Fruit fly (Drosophila melanogaster) whole organism, prepupa: ENCODE measurements around the gene CG18281.

Experiments used
- Blimp-1 ChIP-seq: fragments of 200-800 bp; sonication (Bioruptor generic); optimal IDR thresholded peaks from 3 replicates; lab custom pipeline; 2017; ENCODE audit warnings: missing biosample characterization, missing genetic modification characterization, mild to moderate bottlenecking, moderate library complexity, missing genetic modification reagents
- CG11294 ChIP-seq: fragments of 200-800 bp; sonication (Bioruptor generic); IDR thresholded peaks from 2 replicates; pipeline ENCODE4 v1.3.6; 2022; ENCODE audit warnings: missing biosample characterization, missing genetic modification characterization
- CG11762 ChIP-seq: fragments of 200-800 bp; sonication (Bioruptor generic); optimal IDR thresholded peaks from 3 replicates; lab custom pipeline; 2016; ENCODE audit warnings: missing biosample characterization, missing genetic modification characterization; ENCODE audit not compliant: insufficient read depth
- CG11902 ChIP-seq: fragments of 200-800 bp; sonication (Bioruptor generic); optimal IDR thresholded peaks from 3 replicates; lab custom pipeline; 2016; ENCODE audit warnings: missing biosample characterization, missing genetic modification characterization
- CG1621 ChIP-seq: fragments of 200-800 bp; sonication (Bioruptor generic); optimal IDR thresholded peaks from 3 replicates; lab custom pipeline; 2018; ENCODE audit warnings: missing biosample characterization, mild to moderate bottlenecking, missing genetic modification characterization
- CG3032 ChIP-seq: fragments of 200-800 bp; optimal IDR thresholded peaks from 2 replicates; lab custom pipeline; 2019; ENCODE audit warnings: missing biosample characterization, mild to moderate bottlenecking, missing genetic modification characterization, moderate library complexity
- CG31627 ChIP-seq: fragments of 200-800 bp; sonication (Bioruptor generic); optimal IDR thresholded peaks from 3 replicates; lab custom pipeline; 2016; ENCODE audit warnings: missing biosample characterization, missing genetic modification characterization
- CG32006 ChIP-seq: fragments of 200-800 bp; sonication (Bioruptor generic); optimal IDR thresholded peaks from 3 replicates; lab custom pipeline; 2017; ENCODE audit warnings: missing biosample characterization, mild to moderate bottlenecking, missing genetic modification characterization
- CG3919 ChIP-seq: fragments of 200-800 bp; sonication (Bioruptor generic); optimal IDR thresholded peaks from 3 replicates; lab custom pipeline; 2016; ENCODE audit warnings: missing biosample characterization, missing genetic modification characterization
- CG6163 ChIP-seq: fragments of 200-800 bp; sonication (Bioruptor generic); IDR thresholded peaks from 3 replicates; pipeline ENCODE4 v1.3.6; 2022; ENCODE audit warnings: missing biosample characterization, missing genetic modification characterization
- CG6854 ChIP-seq: fragments of 200-800 bp; sonication (Bioruptor generic); optimal IDR thresholded peaks from 2 replicates; lab custom pipeline; 2017; ENCODE audit warnings: missing biosample characterization, mild to moderate bottlenecking, missing genetic modification characterization
- CG7368 ChIP-seq: fragments of 200-800 bp; sonication (Bioruptor generic); optimal IDR thresholded peaks from 3 replicates; lab custom pipeline; 2016; ENCODE audit warnings: missing biosample characterization, missing genetic modification characterization
- CG8319 ChIP-seq: fragments of 200-800 bp; sonication (Bioruptor generic); optimal IDR thresholded peaks from 3 replicates; lab custom pipeline; 2016; ENCODE audit warnings: missing biosample characterization, missing genetic modification characterization
- CG8632 ChIP-seq: fragments of 200-800 bp; sonication (Bioruptor generic); optimal IDR thresholded peaks from 3 replicates; lab custom pipeline; 2016; ENCODE audit warnings: missing biosample characterization, missing genetic modification characterization
- Eip78C ChIP-seq: fragments of 200-800 bp; sonication (Bioruptor generic); peaks from one replicate; lab custom pipeline; 2016; ENCODE audit warnings: missing biosample characterization, missing genetic modification characterization
- Eip93F ChIP-seq: fragments of 200-800 bp; sonication (Bioruptor generic); optimal IDR thresholded peaks from 2 replicates; lab custom pipeline; 2016; ENCODE audit warnings: missing biosample characterization, mild to moderate bottlenecking, missing genetic modification characterization
- Hr39 ChIP-seq: fragments of 200-800 bp; sonication (Bioruptor generic); optimal IDR thresholded peaks from 2 replicates; lab custom pipeline; 2016; ENCODE audit warnings: missing biosample characterization, missing genetic modification characterization
- Hr4 ChIP-seq: fragments of 200-800 bp; sonication (Bioruptor generic); optimal IDR thresholded peaks from 3 replicates; lab custom pipeline; 2016; ENCODE audit warnings: missing biosample characterization, missing genetic modification characterization
- Met ChIP-seq: fragments of 200-800 bp; sonication (Bioruptor generic); optimal IDR thresholded peaks from 3 replicates; lab custom pipeline; 2016; ENCODE audit warnings: missing biosample characterization, missing genetic modification characterization
- OdsH ChIP-seq: fragments of 200-800 bp; sonication (Bioruptor generic); optimal IDR thresholded peaks from 3 replicates; lab custom pipeline; 2016; ENCODE audit warnings: missing biosample characterization, missing genetic modification characterization
- Smox ChIP-seq: fragments of 200-800 bp; sonication (Bioruptor generic); optimal IDR thresholded peaks from 3 replicates; lab custom pipeline; 2016; ENCODE audit warnings: missing biosample characterization, missing genetic modification characterization
- Sox14 ChIP-seq: fragments of 200-800 bp; sonication (Bioruptor generic); optimal IDR thresholded peaks from 3 replicates; lab custom pipeline; 2016; ENCODE audit warnings: missing biosample characterization, missing genetic modification characterization
- Sox15 ChIP-seq: fragments of 200-800 bp; sonication (Bioruptor generic); optimal IDR thresholded peaks from 3 replicates; lab custom pipeline; 2016; ENCODE audit warnings: missing biosample characterization, missing genetic modification characterization
- acj6 ChIP-seq: fragments of 200-800 bp; sonication (Bioruptor generic); optimal IDR thresholded peaks from 3 replicates; lab custom pipeline; 2016; ENCODE audit warnings: missing biosample characterization, missing genetic modification characterization
- cyc ChIP-seq: fragments of 200-800 bp; sonication (Bioruptor generic); optimal IDR thresholded peaks from 3 replicates; lab custom pipeline; 2016; ENCODE audit warnings: missing biosample characterization, missing genetic modification characterization
- dac ChIP-seq: fragments of 200-800 bp; sonication (Bioruptor generic); optimal IDR thresholded peaks from 2 replicates; lab custom pipeline; 2017; ENCODE audit warnings: missing biosample characterization, mild to moderate bottlenecking, missing genetic modification characterization
- dsx ChIP-seq: fragments of 200-800 bp; optimal IDR thresholded peaks from 3 replicates; lab custom pipeline; 2019; ENCODE audit warnings: missing biosample characterization, mild to moderate bottlenecking, missing genetic modification characterization, moderate library complexity; ENCODE audit not compliant: poor library complexity, severe bottlenecking
- eg ChIP-seq: fragments of 200-800 bp; sonication (Bioruptor generic); IDR thresholded peaks from 3 replicates; pipeline ENCODE4 v1.3.6; 2022; ENCODE audit warnings: missing biosample characterization, missing genetic modification characterization
- esn ChIP-seq: fragments of 200-800 bp; sonication (Bioruptor generic); optimal IDR thresholded peaks from 2 replicates; lab custom pipeline; 2016; ENCODE audit warnings: missing biosample characterization, mild to moderate bottlenecking, missing genetic modification characterization, moderate library complexity
- fd59A ChIP-seq: fragments of 200-800 bp; sonication (Bioruptor generic); optimal IDR thresholded peaks from 2 replicates; lab custom pipeline; 2017; ENCODE audit warnings: missing biosample characterization, mild to moderate bottlenecking, missing genetic modification characterization, missing genetic modification reagents
- fd85E ChIP-seq: fragments of 200-800 bp; sonication (Bioruptor generic); optimal IDR thresholded peaks from 3 replicates; lab custom pipeline; 2016; ENCODE audit warnings: missing biosample characterization, missing genetic modification characterization
- fkh ChIP-seq: fragments of 200-800 bp; sonication (Bioruptor generic); optimal IDR thresholded peaks from 3 replicates; lab custom pipeline; 2017; ENCODE audit warnings: missing biosample characterization, mild to moderate bottlenecking, missing genetic modification characterization, moderate library complexity
- pdm3 ChIP-seq: fragments of 200-800 bp; sonication (Bioruptor generic); optimal IDR thresholded peaks from 3 replicates; lab custom pipeline; 2016; ENCODE audit warnings: missing biosample characterization, missing genetic modification characterization
- salr ChIP-seq, 2 experiments: fragments of 200-800 bp; sonication (Bioruptor generic); optimal IDR thresholded peaks; 3 replicates each; lab custom pipeline; 2016 to 2018; ENCODE audit warnings: missing biosample characterization in 2 of 2, missing genetic modification characterization in 2 of 2, mild to moderate bottlenecking in 1 of 2
- ss ChIP-seq, 2 experiments: fragments of 200-800 bp; sonication (Bioruptor generic); optimal IDR thresholded peaks; 2 replicates in 1 of 2; 3 replicates in 1 of 2; lab custom pipeline; 2017 to 2018; ENCODE audit warnings: mild to moderate bottlenecking in 2 of 2, missing biosample characterization in 2 of 2, missing genetic modification characterization in 2 of 2, moderate library complexity in 1 of 2
- svp ChIP-seq: fragments of 200-800 bp; sonication (Bioruptor generic); peaks from one replicate; lab custom pipeline; 2016; ENCODE audit warnings: missing biosample characterization, missing genetic modification characterization
- vri ChIP-seq: fragments of 200-800 bp; sonication (Bioruptor generic); optimal IDR thresholded peaks from 3 replicates; lab custom pipeline; 2016; ENCODE audit warnings: missing biosample characterization, mild to moderate bottlenecking, missing genetic modification characterization

The CG18281 gene

dm6 chr3L:20517897-20518804 lies 18.5 kb downstream of the CG18281 start (continued):
- TF ChIP-seq CG6854 (GFP tag; lab: Kevin White, UChicago) (peak; percentile 67), CG3032 (tag; lab: Kevin White, UChicago) (peak; percentile 5), CG8319 (GFP tag; lab: Kevin White, UChicago) (no peak), CG1621 (tag; lab: Kevin White, UChicago) (peak; percentile 47), OdsH (peak; percentile 5), ss (GFP tag; optimal IDR thresholded peaks at IDR 0.05; lab: Kevin White, UChicago) (peak; percentile 73 to 78), Hr4 (GFP tag; lab: Kevin White, UChicago) (peak; percentile 59), salr (GFP tag; optimal IDR thresholded peaks at IDR 0.05; lab: Kevin White, UChicago) (peak in 1 of 2 experiments; percentile 41), Met (GFP tag; lab: Kevin White, UChicago) (peak; percentile 57), pdm3 (GFP tag; lab: Kevin White, UChicago) (peak; percentile 36)

DNA sequence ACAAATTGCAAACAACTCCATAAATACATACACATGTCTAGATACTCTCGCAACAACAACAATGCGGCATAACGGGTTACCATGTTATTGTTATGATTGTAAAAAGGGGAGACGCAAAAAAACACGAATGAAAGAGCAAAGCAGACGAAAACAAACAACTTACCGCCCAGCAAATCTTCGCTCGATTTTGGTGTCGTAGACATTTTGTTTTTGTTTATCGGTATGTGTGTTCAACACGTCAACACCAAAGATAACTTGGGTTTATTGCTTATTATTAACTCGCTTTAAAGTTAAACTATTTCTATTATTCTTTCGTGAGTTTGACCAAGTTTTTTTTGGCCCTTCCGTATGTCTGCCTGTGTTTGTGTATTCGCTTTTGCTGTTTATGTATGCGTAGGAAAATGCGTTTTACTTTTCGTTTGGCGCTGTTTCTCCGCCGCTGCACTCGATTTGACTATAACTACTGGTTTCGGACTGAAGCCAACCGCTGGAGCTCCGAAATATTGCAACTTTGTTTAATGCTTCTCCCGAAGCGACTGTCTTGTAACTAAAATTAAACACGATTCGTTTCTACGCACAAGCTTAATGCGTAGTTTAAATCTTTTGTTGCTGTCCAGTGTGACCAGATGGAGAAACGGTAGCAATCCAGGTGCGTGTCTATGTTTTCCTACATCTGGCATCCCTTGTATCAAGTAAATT lies 19.3 kb downstream of the CG18281 start, which contains the start of gene BNIP3:
BNIP3 (minus strand) TSS at position 589 of the 699 bp plus-strand sequence.
- TF ChIP-seq vri (GFP tag; lab: Kevin White, UChicago) (peak; percentile 35), CG1621 (tag; lab: Kevin White, UChicago) (no peak), dsx (GFP tag; lab: Kevin White, UChicago) (peak; percentile 86), Eip93F (GFP tag; lab: Kevin White, UChicago) (peak; percentile 2), Eip78C (GFP tag; lab: Kevin White, UChicago) (peak; percentile 55), svp (GFP tag; lab: Kevin White, UChicago) (peak; percentile 45), salr (GFP tag; optimal IDR thresholded peaks at IDR 0.05; lab: Kevin White, UChicago) (no peak), Sox14 (peak; percentile 65)

dm6 chr3L:20520687-20521169 lies 21.1 kb downstream of the CG18281 start, which contains the start of the genes mTerf3 and CG5104:
Gene mTerf3, minus strand, starts transcription at chr3L:20520772.
Gene CG5104, plus strand, starts transcription at chr3L:20521009.
- TF ChIP-seq dac: no peak
- peak; percentile 12 for TF ChIP-seq CG31627 (GFP tag; lab: Kevin White, UChicago)
- TF ChIP-seq fd59A (GFP tag; lab: Kevin White, UChicago): no peak
- TF ChIP-seq CG6163 (GFP tag; lab: Robert Waterston, UW): no peak
- no peak for TF ChIP-seq dsx (GFP tag; lab: Kevin White, UChicago)
- no peak for TF ChIP-seq CG3032 (tag; lab: Kevin White, UChicago)
- no peak for TF ChIP-seq CG11294 (GFP tag; lab: Robert Waterston, UW)
- TF ChIP-seq Met (GFP tag; lab: Kevin White, UChicago): peak; percentile 25
- TF ChIP-seq Hr39 (GFP tag; lab: Kevin White, UChicago): no peak
- TF ChIP-seq vri (GFP tag; lab: Kevin White, UChicago): peak; percentile 46
- TF ChIP-seq acj6 (GFP tag; lab: Kevin White, UChicago): peak; percentile 20
- TF ChIP-seq Sox15 (GFP tag; lab: Kevin White, UChicago): no peak
- no peak for TF ChIP-seq CG3919 (GFP tag; lab: Kevin White, UChicago)
- no peak for TF ChIP-seq fkh (GFP tag; lab: Kevin White, UChicago)
- TF ChIP-seq CG32006 (GFP tag; lab: Kevin White, UChicago): no peak
- peak; percentile 1 for TF ChIP-seq pdm3 (GFP tag; lab: Kevin White, UChicago)
- no peak for TF ChIP-seq CG6854 (GFP tag; lab: Kevin White, UChicago)
- TF ChIP-seq CG11762: no peak
- no peak for TF ChIP-seq Blimp-1 (GFP tag; lab: Kevin White, UChicago)
- TF ChIP-seq Eip93F (GFP tag; lab: Kevin White, UChicago): peak; percentile 16
- peak; percentile 66 for TF ChIP-seq Eip78C (GFP tag; lab: Kevin White, UChicago)
- TF ChIP-seq CG1621 (tag; lab: Kevin White, UChicago): peak; percentile 15
- TF ChIP-seq Sox14: peak; percentile 23
- TF ChIP-seq eg (GFP tag; lab: Robert Waterston, UW): no peak
- peak; percentile 0 for TF ChIP-seq esn (GFP tag; lab: Kevin White, UChicago)
- no peak for TF ChIP-seq cyc (GFP tag; lab: Kevin White, UChicago)
- TF ChIP-seq CG7368 (GFP tag; lab: Kevin White, UChicago): no peak
- peak; percentile 31 for TF ChIP-seq svp (GFP tag; lab: Kevin White, UChicago)
- TF ChIP-seq CG8632 (GFP tag; lab: Kevin White, UChicago): no peak
- TF ChIP-seq CG11902: no peak
- peak; percentile 27 for TF ChIP-seq Smox (GFP tag; lab: Kevin White, UChicago)
- no peak for TF ChIP-seq fd85E (GFP tag; lab: Kevin White, UChicago)
